Worm (Caenorhabditis elegans): ENCODE data around the gene Y38C1AA.6.
A peak's percentile ranks its signal among the peaks of the same experiment; 100 is the strongest.

ce11 chrIV:132095-132494 is 30.5 kb upstream of the Y38C1AA.6 start, which contains the start of gene daf-1:
- no peak for TF ChIP-seq nhr-76 (tag; optimal IDR thresholded peaks at IDR 0.05)
- TF ChIP-seq ZK546.5 (tag; optimal IDR thresholded peaks at IDR 0.05), result no peak
- TF ChIP-seq lin-15B (tag; optimal IDR thresholded peaks at IDR 0.05), result no peak
- TF ChIP-seq mep-1 (tag; optimal IDR thresholded peaks at IDR 0.05), result peak; percentile 6
- no peak for TF ChIP-seq nhr-237 (tag; optimal IDR thresholded peaks at IDR 0.05)
- TF ChIP-seq F49E8.2 (tag; optimal IDR thresholded peaks at IDR 0.05; ENCODE audit: borderline replicate concordance), result no peak
- no peak for TF ChIP-seq mxl-2 (GFP tag; conservative IDR thresholded peaks at IDR 0.05)
- no peak for TF ChIP-seq skn-1 (tag; optimal IDR thresholded peaks at IDR 0.05)
- no peak for TF ChIP-seq zag-1 (tag; optimal IDR thresholded peaks at IDR 0.05)
- TF ChIP-seq R02D3.7 (tag; optimal IDR thresholded peaks at IDR 0.05), result no peak
- no peak for TF ChIP-seq nhr-6 (tag; optimal IDR thresholded peaks at IDR 0.05)
